Fruit fly (Drosophila melanogaster): ENCODE measurements around the gene CG8117.

DNA sequence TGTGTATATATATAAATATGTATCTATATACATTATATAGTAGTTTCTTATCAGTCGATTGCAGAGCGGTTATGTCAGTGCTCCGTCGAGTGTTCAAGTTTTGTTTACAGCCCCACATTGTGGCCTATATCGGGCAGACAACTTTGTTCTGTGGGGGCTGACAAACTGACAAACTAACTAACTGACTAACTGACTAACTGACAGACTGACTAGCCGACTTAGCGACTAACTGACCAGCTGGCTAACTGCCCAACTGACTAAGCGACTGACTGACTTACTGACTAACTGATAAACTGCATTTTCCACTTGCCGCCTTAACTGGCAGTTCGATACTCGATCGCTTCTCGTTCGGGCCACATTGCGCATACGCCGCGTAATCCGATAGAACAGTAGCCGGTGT, 14.1 kb upstream of the CG8117 start:
- no peak for TF ChIP-seq insv (optimal IDR thresholded peaks at IDR 0.05)
- no peak for TF ChIP-seq ttk (optimal IDR thresholded peaks at IDR 0.05)
- TF ChIP-seq Sin3A (optimal IDR thresholded peaks at IDR 0.05) = no peak

Measured in Kc167 (cell line).